Worm (Caenorhabditis elegans) whole organism, early embryonic: ENCODE data around the gene T20B3.14.

Experiments used
- B0310.2 ChIP-seq: sonication (generic microtip); optimal IDR thresholded peaks from 2 replicates; lab custom pipeline; 2016; ENCODE audit warnings: mild to moderate bottlenecking, missing genetic modification characterization, missing compliant biosample characterization
- F13C5.2 ChIP-seq: sonication (generic microtip); optimal IDR thresholded peaks from 2 replicates; lab custom pipeline; 2017; ENCODE audit warnings: mild to moderate bottlenecking, missing genetic modification characterization, inconsistent platforms, missing compliant biosample characterization
- aly-1 ChIP-seq: sonication (generic microtip); optimal IDR thresholded peaks from 2 replicates; lab custom pipeline; 2016; ENCODE audit warnings: missing genetic modification characterization, missing compliant biosample characterization
- ama-1 ChIP-seq: fragments of 150-350 bp; optimal IDR thresholded peaks from 2 replicates; lab custom pipeline; 2014
- ceh-13 ChIP-seq: fragments of 200-800 bp; sonication (Bioruptor generic); optimal IDR thresholded peaks from 2 replicates; lab custom pipeline; 2018; ENCODE audit warnings: mild to moderate bottlenecking, missing genetic modification characterization, missing compliant biosample characterization
- ceh-36 ChIP-seq: sonication (generic microtip); optimal IDR thresholded peaks from 2 replicates; lab custom pipeline; 2016; ENCODE audit warnings: missing genetic modification characterization, inconsistent platforms, missing compliant biosample characterization
- ets-7 ChIP-seq: sonication (generic microtip); optimal IDR thresholded peaks from 2 replicates; lab custom pipeline; 2016; ENCODE audit warnings: missing genotype, missing genetic modification characterization, missing compliant biosample characterization
- flt-1 ChIP-seq: fragments of 200-800 bp; sonication (Bioruptor generic); IDR thresholded peaks from 2 replicates; pipeline ENCODE4 v1.3.6; 2022; ENCODE audit warnings: missing genetic modification characterization, missing compliant biosample characterization
- hmbx-1 ChIP-seq: sonication (generic microtip); optimal IDR thresholded peaks from 2 replicates; lab custom pipeline; 2016; ENCODE audit warnings: mild to moderate bottlenecking, missing genetic modification characterization, missing compliant biosample characterization
- hmg-4 ChIP-seq: fragments of 200-800 bp; sonication (Bioruptor generic); optimal IDR thresholded peaks from 2 replicates; lab custom pipeline; 2018; ENCODE audit warnings: mild to moderate bottlenecking, missing genetic modification characterization, missing compliant biosample characterization
- hnd-1 ChIP-seq: sonication (generic microtip); optimal IDR thresholded peaks from 2 replicates; lab custom pipeline; 2016; ENCODE audit warnings: missing genetic modification characterization, missing compliant biosample characterization
- pes-1 ChIP-seq: fragments of 200-800 bp; sonication (Bioruptor generic); IDR thresholded peaks from 2 replicates; pipeline ENCODE4 v1.3.6; 2022; ENCODE audit warnings: missing genetic modification reagents, missing genetic modification characterization, missing compliant biosample characterization
- scrt-1 ChIP-seq: fragments of 200-800 bp; sonication (Bioruptor generic); IDR thresholded peaks from 2 replicates; pipeline ENCODE4 v1.3.6; 2022; ENCODE audit warnings: missing genetic modification characterization, missing compliant biosample characterization
- sea-1 ChIP-seq: fragments of 200-800 bp; sonication (Bioruptor generic); conservative IDR thresholded peaks from 2 replicates; pipeline ENCODE4 v1.3.6; 2022; ENCODE audit warnings: missing genetic modification characterization, missing compliant biosample characterization
- tbx-11 ChIP-seq: fragments of 200-800 bp; sonication (Bioruptor generic); IDR thresholded peaks from 2 replicates; pipeline ENCODE4 v1.3.6; 2022; ENCODE audit warnings: missing genetic modification characterization, missing compliant biosample characterization
- tbx-37 ChIP-seq: fragments of 200-800 bp; sonication (Bioruptor generic); conservative IDR thresholded peaks from 2 replicates; pipeline ENCODE4 v1.3.6; 2022; ENCODE audit warnings: missing genetic modification reagents, missing genetic modification characterization, missing compliant biosample characterization
- tra-4 ChIP-seq: sonication (generic microtip); optimal IDR thresholded peaks from 2 replicates; lab custom pipeline; 2017; ENCODE audit warnings: missing genetic modification characterization, missing compliant biosample characterization

T20B3.14 gene

DNA sequence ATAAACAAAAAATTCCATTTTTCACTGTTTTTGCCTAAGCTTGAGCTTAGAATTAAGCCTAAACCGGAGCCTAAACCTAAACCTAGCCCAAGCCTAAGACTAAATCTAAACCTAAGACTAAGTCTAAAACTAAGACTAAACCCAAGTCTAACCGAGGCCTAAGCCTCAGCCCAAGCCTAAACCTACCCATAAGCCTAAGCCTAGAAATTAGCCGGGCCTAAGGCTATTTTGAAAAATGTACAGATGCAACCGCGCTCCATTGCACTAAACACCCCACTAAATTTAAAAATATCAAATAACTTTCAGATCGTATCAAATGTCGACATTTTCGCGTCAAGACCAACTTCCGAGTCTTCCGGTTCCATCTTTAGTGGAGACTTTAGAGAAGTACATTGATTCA, 5.9 kb downstream of the T20B3.14 start, which contains the start of gene T20B3.1:
Gene T20B3.1 (plus strand): TSS at position 301 of the 400 bp plus-strand sequence.
- TF ChIP-seq scrt-1 (GFP tag; lab: Robert Waterston, UW) (no peak), hmbx-1 (tag; lab: Kevin White, UChicago) (no peak), hnd-1 (no peak), ceh-36 (tag; lab: Kevin White, UChicago) (no peak), ceh-13 (GFP tag; lab: Kevin White, UChicago) (no peak), ets-7 (no peak), tbx-37 (GFP tag; lab: Robert Waterston, UW) (no peak), tbx-11 (no peak), pes-1 (GFP tag; lab: Robert Waterston, UW) (no peak), aly-1 (tag; lab: Kevin White, UChicago) (no peak), tra-4 (tag; lab: Kevin White, UChicago) (no peak), F13C5.2 (tag; lab: Kevin White, UChicago) (no peak), ama-1 (lab: Kevin White, UChicago) (no peak), flt-1 (GFP tag; lab: Robert Waterston, UW) (no peak), sea-1 (no peak), B0310.2 (tag; lab: Kevin White, UChicago) (no peak), hmg-4 (no peak)

DNA sequence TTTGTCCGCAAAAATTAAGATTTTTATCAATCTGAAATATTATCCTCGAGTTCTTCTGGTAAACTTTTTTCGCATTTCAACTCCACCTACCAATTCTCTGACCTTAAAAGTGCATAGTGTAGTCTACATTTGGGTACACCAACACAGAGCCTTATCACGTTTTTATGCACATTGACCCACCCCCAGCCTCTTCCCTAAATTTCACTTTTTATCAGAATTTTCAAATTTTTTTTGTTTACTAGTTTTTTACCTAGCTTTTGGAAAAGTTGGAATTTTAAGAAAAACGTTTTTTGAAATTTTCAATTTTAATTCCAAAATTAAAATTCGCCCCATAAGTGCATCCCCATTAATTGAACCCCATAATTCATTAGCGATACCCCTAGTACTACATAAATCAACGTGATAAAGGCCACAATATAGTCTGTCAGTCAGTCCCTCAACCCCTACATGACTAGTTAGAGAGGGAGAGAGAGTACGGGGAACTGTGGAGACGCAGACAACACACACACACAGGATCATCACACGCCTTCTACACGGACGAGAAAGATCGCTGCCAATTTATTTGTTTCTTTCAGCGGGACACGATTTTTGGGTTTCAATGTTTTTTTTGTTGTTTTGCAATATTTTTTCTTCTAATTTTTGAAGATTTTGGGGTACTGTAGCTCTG, 6.4 kb downstream of the T20B3.14 start:
- TF ChIP-seq flt-1 (GFP tag; lab: Robert Waterston, UW) (no peak), ets-7 (no peak), scrt-1 (GFP tag; lab: Robert Waterston, UW) (no peak), B0310.2 (tag; lab: Kevin White, UChicago) (no peak), hnd-1 (no peak), aly-1 (tag; lab: Kevin White, UChicago) (no peak), sea-1 (no peak), ama-1 (lab: Kevin White, UChicago) (no peak), F13C5.2 (tag; lab: Kevin White, UChicago) (no peak)

DNA sequence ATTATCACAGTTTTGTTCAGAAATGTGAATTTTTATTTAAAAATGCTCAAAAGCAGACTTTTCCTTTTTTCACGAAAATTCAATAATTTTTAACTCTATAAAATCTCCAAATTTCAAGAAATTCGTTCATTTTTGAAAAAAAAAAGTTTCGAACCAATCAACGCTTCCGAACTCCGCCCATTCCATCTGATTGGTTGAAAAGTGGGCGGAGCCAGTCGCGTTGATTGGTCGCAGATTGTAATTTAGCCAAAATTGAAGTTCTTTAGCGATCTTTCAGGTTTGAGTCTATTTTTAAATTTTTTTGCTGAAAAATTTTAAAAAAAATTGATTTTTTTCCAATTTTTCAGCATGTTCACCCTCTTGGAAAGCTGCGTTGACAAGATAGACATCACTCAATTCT, 8.7 kb downstream of the T20B3.14 start:
- no peak for TF ChIP-seq tbx-11
- TF ChIP-seq scrt-1 (GFP tag; lab: Robert Waterston, UW): no peak
- no peak for TF ChIP-seq ets-7
- TF ChIP-seq tbx-37 (GFP tag; lab: Robert Waterston, UW): no peak

DNA sequence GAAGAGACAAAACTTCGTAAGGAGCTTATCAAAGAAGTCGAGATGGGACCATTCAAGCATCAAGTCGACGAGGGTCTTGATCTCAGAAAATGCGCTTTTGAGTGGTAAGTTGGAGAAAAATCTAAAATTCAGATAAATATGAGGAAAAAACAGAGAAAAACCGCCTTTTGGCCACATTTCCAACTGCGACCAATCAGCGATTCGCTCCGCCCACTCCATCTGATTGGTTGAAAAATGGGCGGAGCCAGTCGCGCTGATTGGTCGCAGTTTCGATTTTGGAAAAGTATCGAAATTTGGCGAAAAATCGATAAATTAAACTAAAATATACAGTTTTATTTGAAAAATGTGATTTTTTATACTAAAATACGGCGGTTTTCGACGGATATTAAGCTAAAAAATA, 9.3 kb downstream of the T20B3.14 start:
- TF ChIP-seq ceh-13 (GFP tag; lab: Kevin White, UChicago) (no peak), tbx-37 (GFP tag; lab: Robert Waterston, UW) (no peak), ets-7 (no peak), hmg-4 (no peak), flt-1 (GFP tag; lab: Robert Waterston, UW) (no peak), hnd-1 (no peak), tra-4 (tag; lab: Kevin White, UChicago) (no peak), B0310.2 (tag; lab: Kevin White, UChicago) (no peak), ama-1 (lab: Kevin White, UChicago) (no peak), aly-1 (tag; lab: Kevin White, UChicago) (no peak), hmbx-1 (tag; lab: Kevin White, UChicago) (no peak), tbx-11 (no peak), F13C5.2 (tag; lab: Kevin White, UChicago) (no peak), ceh-36 (tag; lab: Kevin White, UChicago) (no peak), sea-1 (no peak), scrt-1 (GFP tag; lab: Robert Waterston, UW) (no peak)

DNA sequence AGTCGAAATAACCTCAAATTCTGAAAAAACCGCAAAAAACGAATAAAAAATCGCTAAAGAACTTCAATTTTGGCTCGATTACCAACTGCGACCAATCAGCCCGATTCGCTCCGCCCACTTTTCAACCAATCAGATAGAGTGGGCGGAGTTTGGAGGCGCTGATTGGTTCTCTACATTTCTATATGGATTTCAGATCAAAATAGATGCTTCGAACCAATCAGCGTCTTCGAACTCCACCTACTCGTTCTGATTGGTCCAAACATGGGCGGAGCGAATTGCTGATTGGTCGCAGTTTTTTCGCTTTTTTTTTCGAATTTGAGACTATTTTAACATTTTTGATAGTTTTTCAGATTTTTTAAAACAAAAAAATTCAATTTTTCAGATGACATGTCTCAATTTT, 13.0 kb downstream of the T20B3.14 start:
- TF ChIP-seq flt-1 (GFP tag; lab: Robert Waterston, UW) (no peak), ets-7 (no peak), tbx-11 (no peak), aly-1 (tag; lab: Kevin White, UChicago) (no peak), tbx-37 (GFP tag; lab: Robert Waterston, UW) (no peak), sea-1 (no peak), hmg-4 (no peak), tra-4 (tag; lab: Kevin White, UChicago) (no peak), hmbx-1 (tag; lab: Kevin White, UChicago) (no peak), B0310.2 (tag; lab: Kevin White, UChicago) (no peak), scrt-1 (GFP tag; lab: Robert Waterston, UW) (no peak), ceh-36 (tag; lab: Kevin White, UChicago) (no peak), pes-1 (GFP tag; lab: Robert Waterston, UW) (no peak), ama-1 (lab: Kevin White, UChicago) (no peak), hnd-1 (no peak), F13C5.2 (tag; lab: Kevin White, UChicago) (no peak), ceh-13 (GFP tag; lab: Kevin White, UChicago) (no peak)

DNA sequence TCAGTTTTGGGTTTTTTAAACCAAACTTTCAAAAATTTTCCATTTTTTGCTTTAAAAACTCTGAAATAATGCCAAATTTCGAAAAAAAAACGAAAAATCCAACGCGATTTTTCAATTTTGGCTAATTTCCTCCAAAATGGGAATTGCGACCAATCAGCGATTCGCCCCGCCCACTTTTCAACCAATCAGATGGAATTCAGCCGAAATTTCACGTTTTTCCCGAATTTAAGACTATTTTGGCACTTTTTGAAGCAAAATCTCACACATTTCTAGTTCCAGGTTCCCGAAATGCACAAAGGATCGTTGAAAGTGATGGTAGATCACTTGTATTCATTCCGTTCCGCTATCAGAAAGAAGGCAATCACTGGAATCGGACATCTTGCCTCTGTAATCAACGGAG, 16.3 kb downstream of the T20B3.14 start:
- no peak for TF ChIP-seq sea-1
- TF ChIP-seq pes-1 (GFP tag; lab: Robert Waterston, UW): no peak
- no peak for TF ChIP-seq tra-4 (tag; lab: Kevin White, UChicago)
- TF ChIP-seq hmg-4: no peak
- no peak for TF ChIP-seq ets-7
- no peak for TF ChIP-seq ama-1 (lab: Kevin White, UChicago)
- TF ChIP-seq ceh-36 (tag; lab: Kevin White, UChicago): no peak
- no peak for TF ChIP-seq hnd-1
- no peak for TF ChIP-seq aly-1 (tag; lab: Kevin White, UChicago)
- TF ChIP-seq hmbx-1 (tag; lab: Kevin White, UChicago): no peak
- no peak for TF ChIP-seq tbx-11
- TF ChIP-seq tbx-37 (GFP tag; lab: Robert Waterston, UW): no peak
- no peak for TF ChIP-seq flt-1 (GFP tag; lab: Robert Waterston, UW)
- no peak for TF ChIP-seq scrt-1 (GFP tag; lab: Robert Waterston, UW)
- TF ChIP-seq F13C5.2 (tag; lab: Kevin White, UChicago): no peak
- no peak for TF ChIP-seq ceh-13 (GFP tag; lab: Kevin White, UChicago)
- no peak for TF ChIP-seq B0310.2 (tag; lab: Kevin White, UChicago)

DNA sequence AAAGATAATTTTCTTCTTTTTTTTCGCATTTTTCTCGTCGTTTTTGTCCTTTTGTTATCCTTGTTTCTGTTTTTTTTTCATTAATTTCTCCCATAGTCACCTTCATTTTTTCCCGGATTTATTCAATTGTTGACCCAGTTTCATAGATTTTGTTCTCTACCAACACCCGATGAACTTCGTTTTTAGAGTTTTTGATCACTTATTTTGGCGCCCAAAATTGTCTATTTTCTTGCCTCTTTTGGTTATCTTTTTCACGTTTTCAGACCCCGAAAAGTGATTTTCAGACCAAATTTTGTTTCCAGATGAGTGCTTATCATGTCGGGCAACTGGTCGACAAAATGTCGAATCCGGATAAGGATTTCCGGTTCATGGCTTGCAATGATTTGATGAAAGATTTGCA, 18.5 kb downstream of the T20B3.14 start, which contains the start of gene cand-1:
Gene cand-1 (plus strand): TSS at position 301 of the 400 bp plus-strand sequence.
- TF ChIP-seq hmbx-1 (tag; lab: Kevin White, UChicago) (no peak), hmg-4 (no peak), flt-1 (GFP tag; lab: Robert Waterston, UW) (no peak), tbx-37 (GFP tag; lab: Robert Waterston, UW) (no peak), pes-1 (GFP tag; lab: Robert Waterston, UW) (no peak), ceh-36 (tag; lab: Kevin White, UChicago) (no peak), ets-7 (no peak), ceh-13 (GFP tag; lab: Kevin White, UChicago) (no peak), ama-1 (lab: Kevin White, UChicago) (no peak)
